Worm (Caenorhabditis elegans) whole organism, mixed stage, embryonic: ENCODE results near the gene Y42H9AR.1.

ENCODE experiments used
- M03D4.4 ChIP-seq: sonication (generic microtip); optimal IDR thresholded peaks from 2 replicates; lab custom pipeline; 2017; ENCODE audit warnings: mild to moderate bottlenecking, missing genetic modification characterization, missing compliant biosample characterization
- blmp-1 ChIP-seq: fragments of 150-350 bp; optimal IDR thresholded peaks from 2 replicates; lab custom pipeline; 2014; ENCODE audit warnings: missing biosample characterization, missing genetic modification characterization
- ceh-43 ChIP-seq: fragments of 200-800 bp; sonication (Bioruptor generic); optimal IDR thresholded peaks from 2 replicates; lab custom pipeline; 2018; ENCODE audit warnings: mild to moderate bottlenecking, missing genetic modification characterization, moderate library complexity, missing compliant biosample characterization
- ceh-83 ChIP-seq: fragments of 200-800 bp; sonication (Bioruptor generic); optimal IDR thresholded peaks from 2 replicates; lab custom pipeline; 2018; ENCODE audit warnings: mild to moderate bottlenecking, missing genetic modification characterization, missing compliant biosample characterization
- ces-1 ChIP-seq: fragments of 150-350 bp; optimal IDR thresholded peaks from 2 replicates; lab custom pipeline; 2014; ENCODE audit warnings: missing biosample characterization, missing genetic modification reagents, missing genetic modification characterization
- drap-1 ChIP-seq: fragments of 200-800 bp; sonication (Bioruptor generic); optimal IDR thresholded peaks from 3 replicates; lab custom pipeline; 2018; ENCODE audit warnings: mild to moderate bottlenecking, missing genetic modification characterization, missing compliant biosample characterization
- elt-1 ChIP-seq: sonication (generic microtip); optimal IDR thresholded peaks from 2 replicates; lab custom pipeline; 2017; ENCODE audit warnings: missing genetic modification characterization, mild to moderate bottlenecking, missing compliant biosample characterization, antibody characterized with exemption, moderate library complexity, borderline replicate concordance; ENCODE audit not compliant: insufficient read depth
- elt-3 ChIP-seq: fragments of 150-350 bp; optimal IDR thresholded peaks from 2 replicates; lab custom pipeline; 2014; ENCODE audit warnings: missing biosample characterization, missing genetic modification characterization
- flh-1 ChIP-seq: fragments of 200-800 bp; sonication (Bioruptor generic); optimal IDR thresholded peaks from 2 replicates; lab custom pipeline; 2018; ENCODE audit warnings: mild to moderate bottlenecking, missing genetic modification characterization, moderate library complexity, missing compliant biosample characterization
- ham-2 ChIP-seq: fragments of 200-800 bp; sonication (Bioruptor generic); optimal IDR thresholded peaks from 2 replicates; lab custom pipeline; 2018; ENCODE audit warnings: mild to moderate bottlenecking, missing genetic modification characterization, missing compliant biosample characterization
- hlh-1 ChIP-seq: fragments of 150-350 bp; optimal IDR thresholded peaks from 2 replicates; lab custom pipeline; 2014; ENCODE audit warnings: missing biosample characterization, missing genetic modification reagents, missing genetic modification characterization
- lin-13 ChIP-seq: fragments of 150-350 bp; optimal IDR thresholded peaks from 2 replicates; lab custom pipeline; 2014; ENCODE audit warnings: missing biosample characterization, missing genetic modification characterization
- lin-32 ChIP-seq: fragments of 200-800 bp; sonication (Bioruptor generic); optimal IDR thresholded peaks from 2 replicates; lab custom pipeline; 2018; ENCODE audit warnings: mild to moderate bottlenecking, missing genetic modification characterization, missing compliant biosample characterization
- lsy-2 ChIP-seq: fragments of 150-350 bp; optimal IDR thresholded peaks from 2 replicates; lab custom pipeline; 2014; ENCODE audit warnings: missing biosample characterization, missing genetic modification characterization
- mab-5 ChIP-seq: fragments of 150-350 bp; optimal IDR thresholded peaks from 2 replicates; lab custom pipeline; 2014; ENCODE audit warnings: missing biosample characterization, missing genetic modification characterization
- mls-2 ChIP-seq: sonication (generic microtip); optimal IDR thresholded peaks from 2 replicates; lab custom pipeline; 2016; ENCODE audit warnings: mild to moderate bottlenecking, missing genetic modification characterization, moderate library complexity, missing compliant biosample characterization
- nhr-12 ChIP-seq: fragments of 150-350 bp; optimal IDR thresholded peaks from 2 replicates; lab custom pipeline; 2014; ENCODE audit warnings: missing biosample characterization, missing genetic modification characterization
- nhr-2 ChIP-seq: fragments of 150-350 bp; optimal IDR thresholded peaks from 2 replicates; lab custom pipeline; 2014; ENCODE audit warnings: missing biosample characterization, missing genetic modification characterization
- nhr-237 ChIP-seq: fragments of 150-350 bp; optimal IDR thresholded peaks from 2 replicates; lab custom pipeline; 2014; ENCODE audit warnings: missing biosample characterization, missing genetic modification characterization
- nhr-28 ChIP-seq: fragments of 150-350 bp; optimal IDR thresholded peaks from 2 replicates; lab custom pipeline; 2014; ENCODE audit warnings: missing biosample characterization, missing genetic modification characterization
- nhr-76 ChIP-seq: sonication (generic microtip); optimal IDR thresholded peaks from 2 replicates; lab custom pipeline; 2017; ENCODE audit warnings: missing biosample characterization, missing genetic modification characterization
- pha-4 ChIP-seq: fragments of 150-350 bp; optimal IDR thresholded peaks from 2 replicates; lab custom pipeline; 2018; ENCODE audit warnings: missing biosample characterization, missing genetic modification reagents, missing genetic modification characterization
- sem-2 ChIP-seq: fragments of 200-800 bp; sonication (Bioruptor generic); optimal IDR thresholded peaks from 2 replicates; lab custom pipeline; 2018; ENCODE audit warnings: mild to moderate bottlenecking, missing genetic modification characterization, missing compliant biosample characterization
- snpc-4 ChIP-seq: fragments of 150-350 bp; optimal IDR thresholded peaks from 2 replicates; lab custom pipeline; 2014; ENCODE audit warnings: missing biosample characterization, missing genetic modification characterization
- sptf-1 ChIP-seq: sonication (generic microtip); optimal IDR thresholded peaks from 2 replicates; lab custom pipeline; 2017; ENCODE audit warnings: mild to moderate bottlenecking, missing genetic modification characterization, moderate library complexity, missing compliant biosample characterization
- tbx-8 ChIP-seq: fragments of 200-800 bp; sonication (Bioruptor generic); optimal IDR thresholded peaks from 2 replicates; lab custom pipeline; 2018; ENCODE audit warnings: mild to moderate bottlenecking, missing genetic modification characterization, moderate library complexity, missing compliant biosample characterization
- unc-120 ChIP-seq: sonication (generic microtip); optimal IDR thresholded peaks from 2 replicates; lab custom pipeline; 2017; ENCODE audit warnings: missing genetic modification characterization, missing compliant biosample characterization; ENCODE audit not compliant: poor library complexity, severe bottlenecking
- unc-39 ChIP-seq: fragments of 150-350 bp; optimal IDR thresholded peaks from 2 replicates; lab custom pipeline; 2014; ENCODE audit warnings: missing biosample characterization, missing genetic modification characterization
- unc-62 ChIP-seq: fragments of 150-350 bp; optimal IDR thresholded peaks from 2 replicates; lab custom pipeline; 2014; ENCODE audit warnings: missing biosample characterization, missing genetic modification reagents, missing genetic modification characterization
- zip-8 ChIP-seq: fragments of 150-350 bp; optimal IDR thresholded peaks from 2 replicates; lab custom pipeline; 2014; ENCODE audit warnings: missing biosample characterization, missing genetic modification characterization
- ztf-11 ChIP-seq: fragments of 150-350 bp; optimal IDR thresholded peaks from 2 replicates; lab custom pipeline; 2014; ENCODE audit warnings: missing biosample characterization, missing genetic modification characterization

The Y42H9AR.1 gene

DNA sequence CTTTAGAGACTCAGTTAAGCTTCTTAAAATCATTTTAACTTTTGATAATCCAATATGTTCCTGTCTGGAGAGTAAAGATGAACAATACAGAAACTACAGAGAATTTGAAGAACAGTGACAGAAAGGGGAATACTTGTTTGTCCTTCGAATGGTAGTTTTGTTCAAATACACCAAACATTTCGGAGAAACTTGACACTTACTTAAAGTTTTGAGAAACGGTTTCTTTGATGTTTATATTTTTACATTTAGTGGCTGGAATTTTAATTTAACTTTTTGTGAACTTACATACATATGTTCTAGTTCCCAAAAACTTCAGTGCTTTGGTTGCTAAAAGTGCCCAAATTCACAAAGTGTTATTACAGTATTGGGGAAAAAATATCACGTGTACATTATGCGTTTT lies 44.0 kb downstream of the Y42H9AR.1 start, which contains the start of gene B0218.5:
B0218.5 (minus strand) TSS at position 101 of the 400 bp plus-strand sequence.
- no peak for TF ChIP-seq M03D4.4 (tag; lab: Kevin White, UChicago)
- TF ChIP-seq zip-8 (tag; lab: Kevin White, UChicago): no peak
- no peak for TF ChIP-seq flh-1 (GFP tag; lab: Kevin White, UChicago)
- TF ChIP-seq nhr-12: no peak
- no peak for TF ChIP-seq nhr-2
- no peak for TF ChIP-seq ces-1
- TF ChIP-seq sem-2 (GFP tag; lab: Kevin White, UChicago): no peak
- no peak for TF ChIP-seq ceh-43
- TF ChIP-seq unc-39 (tag; lab: Kevin White, UChicago): no peak
- TF ChIP-seq, all 35 proteins: peak for 0

DNA sequence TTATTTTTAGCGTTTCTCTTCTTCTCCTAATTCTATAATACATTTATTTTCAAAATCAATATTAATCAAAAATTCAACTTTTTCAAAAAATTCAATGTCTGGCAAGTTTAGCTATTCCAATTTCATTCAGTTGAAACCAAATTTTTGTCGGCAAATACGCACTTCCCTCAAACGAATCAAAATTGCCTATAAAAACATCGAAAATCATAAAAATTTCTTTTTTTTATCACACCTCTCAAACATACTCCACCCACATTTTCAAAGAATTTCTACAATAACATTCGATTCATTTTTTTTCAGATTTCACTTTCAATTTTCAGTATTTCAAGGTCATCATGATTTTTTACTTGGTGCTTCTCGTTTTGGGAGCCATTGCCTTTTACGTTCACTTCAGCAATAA lies 45.9 kb downstream of the Y42H9AR.1 start, which contains the start of gene faah-1:
faah-1 (plus strand) TSS at position 301 of the 400 bp plus-strand sequence.
- TF ChIP-seq ham-2 (no peak), elt-3 (tag; lab: Kevin White, UChicago) (no peak), mab-5 (tag; lab: Kevin White, UChicago) (no peak), ztf-11 (tag; lab: Kevin White, UChicago) (no peak), unc-39 (tag; lab: Kevin White, UChicago) (no peak), snpc-4 (no peak), ceh-43 (no peak), nhr-237 (tag; lab: Kevin White, UChicago) (no peak), elt-1 (tag; lab: Kevin White, UChicago) (no peak), nhr-28 (tag; lab: Kevin White, UChicago) (no peak), sptf-1 (tag; lab: Kevin White, UChicago) (no peak), nhr-2 (no peak), sem-2 (GFP tag; lab: Kevin White, UChicago) (no peak), ceh-83 (GFP tag; lab: Kevin White, UChicago) (no peak)

DNA sequence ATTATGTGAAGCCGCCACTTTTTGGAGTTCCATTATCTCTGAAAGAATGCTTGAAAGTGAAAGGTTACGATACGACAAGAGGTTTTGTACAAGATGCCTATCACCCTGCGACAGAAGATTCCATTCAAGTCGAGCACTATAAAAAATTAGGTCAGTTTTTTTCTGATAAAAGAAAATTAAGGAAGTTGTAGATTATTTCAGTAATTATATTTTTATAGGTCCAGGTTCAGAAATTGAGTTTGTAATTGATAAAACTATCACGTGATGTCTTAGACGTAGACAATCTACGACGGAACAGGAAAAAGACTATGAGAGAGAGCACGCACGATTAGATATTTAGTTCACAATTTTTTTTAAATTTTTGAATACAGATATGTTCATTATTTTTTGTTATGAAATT lies 46.8 kb downstream of the Y42H9AR.1 start:
- no peak for TF ChIP-seq hlh-1 (tag; lab: Kevin White, UChicago)
- no peak for TF ChIP-seq nhr-12
- no peak for TF ChIP-seq drap-1 (GFP tag; lab: Kevin White, UChicago)

DNA sequence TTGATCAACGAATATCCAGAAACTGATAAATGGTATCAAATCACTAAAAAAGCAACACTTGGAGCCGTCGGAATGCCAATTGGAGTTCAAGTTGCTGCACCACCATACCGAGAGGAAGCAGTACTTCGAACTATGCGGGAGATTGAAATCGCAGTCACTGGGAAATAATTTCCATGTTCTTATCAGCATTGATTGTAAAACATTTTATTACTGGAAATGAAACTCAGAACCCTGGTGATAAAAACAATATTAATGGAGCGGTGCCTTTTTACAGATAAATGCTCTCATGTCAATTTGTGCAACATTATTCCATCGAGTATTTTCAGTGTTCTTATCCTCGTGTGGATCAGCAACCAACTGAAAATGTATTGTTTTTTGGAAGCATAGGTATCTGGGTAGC lies 48.6 kb downstream of the Y42H9AR.1 start:
- TF ChIP-seq ztf-11 (tag; lab: Kevin White, UChicago) (no peak), elt-1 (tag; lab: Kevin White, UChicago) (no peak), nhr-76 (tag; lab: Kevin White, UChicago) (no peak), lin-32 (GFP tag; lab: Kevin White, UChicago) (no peak), tbx-8 (GFP tag; lab: Kevin White, UChicago) (no peak), lsy-2 (tag; lab: Kevin White, UChicago) (no peak), pha-4 (tag; lab: Kevin White, UChicago) (no peak), nhr-2 (no peak), elt-3 (tag; lab: Kevin White, UChicago) (no peak), flh-1 (GFP tag; lab: Kevin White, UChicago) (no peak)
- TF ChIP-seq, all 35 proteins: peak for 0

DNA sequence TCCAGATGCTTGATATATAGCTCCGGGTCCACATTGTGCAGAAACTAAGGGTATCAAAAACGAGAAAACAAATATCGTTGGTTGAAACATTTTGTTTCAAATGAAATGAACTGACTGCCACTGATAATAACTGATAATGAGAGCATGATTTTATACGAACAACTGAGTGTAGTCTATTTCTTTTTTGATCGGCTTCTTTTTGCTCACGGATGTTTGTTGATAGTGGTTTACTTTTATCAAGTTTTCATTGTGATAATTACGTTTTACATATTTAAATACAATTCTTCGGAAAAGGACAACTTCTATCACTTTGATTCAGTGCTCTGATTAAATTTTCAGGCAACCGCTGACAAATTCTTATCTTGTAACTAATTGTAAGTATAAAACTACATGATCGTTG lies 50.5 kb downstream of the Y42H9AR.1 start, which contains the start of gene clec-51:
clec-51 (minus strand) TSS at position 114 of the 400 bp plus-strand sequence.
- TF ChIP-seq ham-2 (no peak), ceh-43 (no peak), M03D4.4 (tag; lab: Kevin White, UChicago) (no peak), lin-13 (tag; lab: Kevin White, UChicago) (no peak), unc-120 (tag; lab: Kevin White, UChicago) (no peak), nhr-237 (tag; lab: Kevin White, UChicago) (no peak), unc-62 (no peak), blmp-1 (tag; lab: Kevin White, UChicago) (no peak), nhr-76 (tag; lab: Kevin White, UChicago) (no peak), nhr-2 (no peak), nhr-12 (no peak), flh-1 (GFP tag; lab: Kevin White, UChicago) (no peak), mls-2 (tag; lab: Kevin White, UChicago) (no peak)
- TF ChIP-seq, all 35 proteins: peak for 0
